Fruit fly (Drosophila melanogaster): ENCODE results near the gene drpr.

Gene drpr

dm6 chr3L:1755458-1755984 lies 24.6 kb upstream of the drpr start, which contains the start of gene Cht2 (continued):
- peak; percentile 54; the same call in 1 of the 2 replicates for TF ChIP-seq CG15336 (GFP tag; IDR thresholded peaks at IDR 0.05)
- peak; percentile 69 for TF ChIP-seq Lpt (GFP tag; optimal IDR thresholded peaks at IDR 0.05)
- TF ChIP-seq Sox102F (GFP tag; optimal IDR thresholded peaks at IDR 0.05) = peak; percentile 32
- TF ChIP-seq fkh (GFP tag; optimal IDR thresholded peaks at IDR 0.05) = no peak
- TF ChIP-seq Hr38 (GFP tag; optimal IDR thresholded peaks at IDR 0.05) = no peak
- TF ChIP-seq Eip93F (GFP tag; optimal IDR thresholded peaks at IDR 0.05) = peak; percentile 1
- TF ChIP-seq CG31627 (GFP tag; optimal IDR thresholded peaks at IDR 0.05) = no peak
- no peak for TF ChIP-seq topi (GFP tag; optimal IDR thresholded peaks at IDR 0.05)
- no peak for TF ChIP-seq spab (GFP tag; optimal IDR thresholded peaks at IDR 0.05)
- no peak for TF ChIP-seq Met (GFP tag; optimal IDR thresholded peaks at IDR 0.05)
- no peak for TF ChIP-seq svp (GFP tag)
- TF ChIP-seq Eip78C (GFP tag) = peak; percentile 62
- no peak for TF ChIP-seq esn (GFP tag; optimal IDR thresholded peaks at IDR 0.05)
- TF ChIP-seq CG4318 (GFP tag; optimal IDR thresholded peaks at IDR 0.05) = no peak
- TF ChIP-seq CG10669 (GFP tag; optimal IDR thresholded peaks at IDR 0.05) = no peak
- TF ChIP-seq CG11294 (GFP tag; IDR thresholded peaks at IDR 0.05) = no peak
- TF ChIP-seq CG11902 (GFP tag; optimal IDR thresholded peaks at IDR 0.05) = no peak
- no peak for TF ChIP-seq CG3032 (tag; optimal IDR thresholded peaks at IDR 0.05)
- no peak for TF ChIP-seq CG16779 (tag; optimal IDR thresholded peaks at IDR 0.05)
- TF ChIP-seq CG11762 (GFP tag; optimal IDR thresholded peaks at IDR 0.05; ENCODE audit: insufficient read depth) = no peak
- no peak for TF ChIP-seq acj6 (GFP tag; optimal IDR thresholded peaks at IDR 0.05)
- TF ChIP-seq eg (GFP tag; IDR thresholded peaks at IDR 0.05) = peak; percentile 67; the same call in 1 of the 3 replicates
- peak; percentile 63 for TF ChIP-seq dsx (GFP tag; optimal IDR thresholded peaks at IDR 0.05; ENCODE audit: poor library complexity, severe bottlenecking)
- no peak for TF ChIP-seq CG6276 (GFP tag; optimal IDR thresholded peaks at IDR 0.05)
- TF ChIP-seq Eip75B (GFP tag; optimal IDR thresholded peaks at IDR 0.05) = no peak
- no peak for TF ChIP-seq CG7368 (GFP tag; optimal IDR thresholded peaks at IDR 0.05)
- TF ChIP-seq Blimp-1 (GFP tag; optimal IDR thresholded peaks at IDR 0.05) = no peak
- peak; percentile 53; the same call in 2 of the 3 replicates for TF ChIP-seq CG8119 (GFP tag; IDR thresholded peaks at IDR 0.05)
- no peak for TF ChIP-seq pdm3 (GFP tag; optimal IDR thresholded peaks at IDR 0.05)
- TF ChIP-seq Ets21C (GFP tag; optimal IDR thresholded peaks at IDR 0.05) = no peak
- TF ChIP-seq CG3919 (GFP tag; optimal IDR thresholded peaks at IDR 0.05) = no peak
- no peak for TF ChIP-seq fd59A (GFP tag; optimal IDR thresholded peaks at IDR 0.05)
- no peak for TF ChIP-seq Smox (GFP tag; optimal IDR thresholded peaks at IDR 0.05)
- TF ChIP-seq CG9139 (GFP tag; optimal IDR thresholded peaks at IDR 0.05) = peak; percentile 49
- no peak for TF ChIP-seq net (GFP tag; optimal IDR thresholded peaks at IDR 0.05)
- TF ChIP-seq CG10631 (GFP tag; optimal IDR thresholded peaks at IDR 0.05) = no peak
- TF ChIP-seq Hr39 (GFP tag; optimal IDR thresholded peaks at IDR 0.05) = no peak
- no peak for TF ChIP-seq dac (GFP tag; optimal IDR thresholded peaks at IDR 0.05)
- no peak for TF ChIP-seq lz (GFP tag; optimal IDR thresholded peaks at IDR 0.05)
- no peak for TF ChIP-seq salr (GFP tag; optimal IDR thresholded peaks at IDR 0.05)

- no peak for TF ChIP-seq Hr39 (GFP tag; optimal IDR thresholded peaks at IDR 0.05)
- peak; percentile 77 for TF ChIP-seq Blimp-1 (GFP tag; optimal IDR thresholded peaks at IDR 0.05)
These were observed 24.0 kb upstream of the drpr start for dm6 chr3L:1754935-1755334.

dm6 chr3L:1754262-1754661 lies 23.4 kb upstream of the drpr start:
- TF ChIP-seq lz (GFP tag; optimal IDR thresholded peaks at IDR 0.05) (no peak), dsx (GFP tag; optimal IDR thresholded peaks at IDR 0.05; ENCODE audit: poor library complexity, severe bottlenecking) (peak; percentile 91)
